Worm (Caenorhabditis elegans): ENCODE results near the gene Y94H6A.12.

The Y94H6A.12 gene

ce11 chrIV:2758079-2758478 lies 45.2 kb upstream of the Y94H6A.12 start:
- no peak for TF ChIP-seq alr-1 (tag; optimal IDR thresholded peaks at IDR 0.05)
- no peak for TF ChIP-seq nhr-237 (tag; optimal IDR thresholded peaks at IDR 0.05)
- no peak for TF ChIP-seq lin-39 (tag; optimal IDR thresholded peaks at IDR 0.05)
- no peak for TF ChIP-seq F13H6.1 (tag; optimal IDR thresholded peaks at IDR 0.05)
- no peak for TF ChIP-seq nhr-10 (tag; optimal IDR thresholded peaks at IDR 0.05)
- TF ChIP-seq R02D3.7 (tag; optimal IDR thresholded peaks at IDR 0.05) = no peak
- TF ChIP-seq aly-2 (tag; optimal IDR thresholded peaks at IDR 0.05) = no peak
- no peak for TF ChIP-seq skn-1 (tag; optimal IDR thresholded peaks at IDR 0.05)
- no peak for TF ChIP-seq nhr-12 (tag; optimal IDR thresholded peaks at IDR 0.05)
- TF ChIP-seq unc-62 (GFP tag; optimal IDR thresholded peaks at IDR 0.05) = no peak
- TF ChIP-seq ZK546.5 (tag; optimal IDR thresholded peaks at IDR 0.05) = no peak
- no peak for TF ChIP-seq fos-1 (tag; optimal IDR thresholded peaks at IDR 0.05)
- TF ChIP-seq ztf-1 (GFP tag; conservative IDR thresholded peaks at IDR 0.05) = no peak
- TF ChIP-seq gmeb-1 (tag; optimal IDR thresholded peaks at IDR 0.05) = no peak

ce11 chrIV:2753541-2753940 lies 40.7 kb upstream of the Y94H6A.12 start:
- TF ChIP-seq gmeb-1 (tag; optimal IDR thresholded peaks at IDR 0.05) (no peak), nhr-12 (tag; optimal IDR thresholded peaks at IDR 0.05) (no peak), mbf-1 (tag; optimal IDR thresholded peaks at IDR 0.05) (no peak), ztf-11 (tag; optimal IDR thresholded peaks at IDR 0.05) (no peak), nhr-25 (tag; optimal IDR thresholded peaks at IDR 0.05) (no peak), sma-9 (GFP tag; optimal IDR thresholded peaks at IDR 0.05) (no peak), sma-9 (tag; optimal IDR thresholded peaks at IDR 0.05) (no peak), zag-1 (tag; optimal IDR thresholded peaks at IDR 0.05) (no peak), F13H6.1 (tag; optimal IDR thresholded peaks at IDR 0.05) (no peak), ZK546.5 (tag; optimal IDR thresholded peaks at IDR 0.05) (no peak), nhr-77 (tag; optimal IDR thresholded peaks at IDR 0.05) (no peak), dmd-4 (tag; optimal IDR thresholded peaks at IDR 0.05) (no peak), elt-1 (tag; optimal IDR thresholded peaks at IDR 0.05) (no peak), skn-1 (tag; optimal IDR thresholded peaks at IDR 0.05) (no peak), ama-1 (optimal IDR thresholded peaks at IDR 0.05) (no peak), fos-1 (tag; optimal IDR thresholded peaks at IDR 0.05) (no peak), ceh-82 (tag; optimal IDR thresholded peaks at IDR 0.05) (no peak), peb-1 (tag; optimal IDR thresholded peaks at IDR 0.05) (no peak), aly-2 (tag; optimal IDR thresholded peaks at IDR 0.05) (no peak), lin-13 (GFP tag; optimal IDR thresholded peaks at IDR 0.05) (no peak), unc-62 (GFP tag; optimal IDR thresholded peaks at IDR 0.05) (no peak)

ce11 chrIV:2751568-2751967 lies 38.7 kb upstream of the Y94H6A.12 start, which contains the start of gene Y54G2A.41:
Gene Y54G2A.41 (plus strand): TSS chrIV:2751868.
- no peak for TF ChIP-seq mab-5 (tag; optimal IDR thresholded peaks at IDR 0.05)
- no peak for TF ChIP-seq C34F6.9 (tag; optimal IDR thresholded peaks at IDR 0.05)
- TF ChIP-seq lin-13 (GFP tag; optimal IDR thresholded peaks at IDR 0.05) = no peak
- no peak for TF ChIP-seq nhr-11 (tag; optimal IDR thresholded peaks at IDR 0.05)
- TF ChIP-seq nhr-77 (tag; optimal IDR thresholded peaks at IDR 0.05) = no peak
- TF ChIP-seq alr-1 (tag; optimal IDR thresholded peaks at IDR 0.05) = no peak
- TF ChIP-seq skn-1 (tag; optimal IDR thresholded peaks at IDR 0.05) = no peak
- TF ChIP-seq sma-3 (GFP tag; optimal IDR thresholded peaks at IDR 0.05) = no peak
- TF ChIP-seq mbf-1 (tag; optimal IDR thresholded peaks at IDR 0.05) = no peak
- no peak for TF ChIP-seq nhr-25 (tag; optimal IDR thresholded peaks at IDR 0.05)
- TF ChIP-seq dmd-4 (tag; optimal IDR thresholded peaks at IDR 0.05) = no peak
- TF ChIP-seq lsy-2 (tag; optimal IDR thresholded peaks at IDR 0.05) = no peak
- TF ChIP-seq blmp-1 (tag; optimal IDR thresholded peaks at IDR 0.05; ENCODE audit: insufficient read depth) = no peak
- no peak for TF ChIP-seq sem-4 (tag; optimal IDR thresholded peaks at IDR 0.05)
- no peak for TF ChIP-seq nhr-129 (tag; optimal IDR thresholded peaks at IDR 0.05)
- no peak for TF ChIP-seq unc-55 (GFP tag; optimal IDR thresholded peaks at IDR 0.05)

ce11 chrIV:2750607-2751006 lies 37.8 kb upstream of the Y94H6A.12 start:
- TF ChIP-seq lsy-2 (tag; optimal IDR thresholded peaks at IDR 0.05) (no peak), nhr-25 (tag; optimal IDR thresholded peaks at IDR 0.05) (no peak), ztf-1 (GFP tag; conservative IDR thresholded peaks at IDR 0.05) (no peak), R02D3.7 (tag; optimal IDR thresholded peaks at IDR 0.05) (no peak), egl-27 (tag; optimal IDR thresholded peaks at IDR 0.05) (no peak), ceh-82 (tag; optimal IDR thresholded peaks at IDR 0.05) (no peak), lin-13 (GFP tag; optimal IDR thresholded peaks at IDR 0.05) (no peak), lin-11 (tag; optimal IDR thresholded peaks at IDR 0.05) (no peak)

Data from whole organism, L2 larva.